Worm (Caenorhabditis elegans): ENCODE data around the gene C39D10.8.
A peak's percentile ranks its signal among the peaks of the same experiment; 100 is the strongest.

The C39D10.8 gene

DNA sequence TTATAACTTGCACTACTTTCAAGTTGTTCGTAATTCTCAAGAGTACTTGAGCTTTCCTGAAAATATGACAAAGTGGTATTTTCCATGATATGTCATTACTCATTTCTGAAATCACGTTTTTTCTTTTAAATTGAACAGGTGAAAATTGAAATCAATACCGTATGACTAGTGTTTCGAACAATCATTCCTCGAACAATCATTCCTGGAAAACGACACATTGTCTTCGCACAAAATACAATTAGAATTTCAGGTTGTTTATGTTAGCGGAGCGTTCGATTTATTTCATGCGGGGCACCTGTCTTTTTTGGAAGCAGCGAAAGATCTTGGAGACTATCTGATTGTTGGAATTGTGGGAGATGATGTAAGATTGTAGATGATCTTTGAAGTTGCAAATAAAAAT lies 5.5 kb upstream of the C39D10.8 start:
- TF ChIP-seq ceh-16 (tag; optimal IDR thresholded peaks at IDR 0.05) (no peak), hmg-11 (tag; optimal IDR thresholded peaks at IDR 0.05) (no peak), ZK546.5 (tag; optimal IDR thresholded peaks at IDR 0.05) (no peak), nhr-12 (tag; optimal IDR thresholded peaks at IDR 0.05) (no peak), eor-1 (tag; optimal IDR thresholded peaks at IDR 0.05) (no peak), sea-2 (GFP tag; optimal IDR thresholded peaks at IDR 0.05) (no peak), tbx-2 (tag; optimal IDR thresholded peaks at IDR 0.05) (no peak), nhr-28 (tag; optimal IDR thresholded peaks at IDR 0.05) (no peak), aly-2 (tag; optimal IDR thresholded peaks at IDR 0.05) (no peak), ama-1 (optimal IDR thresholded peaks at IDR 0.05) (no peak)

ce11 chrX:7883994-7884393 lies 3.2 kb upstream of the C39D10.8 start, which contains the start of gene pcyt-2.2:
pcyt-2.2 (plus strand) TSS chrX:7884294.
- no peak for TF ChIP-seq hmg-11 (tag; optimal IDR thresholded peaks at IDR 0.05)
- no peak for TF ChIP-seq fkh-2 (tag; optimal IDR thresholded peaks at IDR 0.05)
- no peak for TF ChIP-seq nhr-76 (tag; optimal IDR thresholded peaks at IDR 0.05)
- no peak for TF ChIP-seq daf-12 (tag; optimal IDR thresholded peaks at IDR 0.05)
- no peak for TF ChIP-seq ZK546.5 (tag; optimal IDR thresholded peaks at IDR 0.05)
- TF ChIP-seq ceh-9 (tag; optimal IDR thresholded peaks at IDR 0.05), result no peak
- no peak for TF ChIP-seq ceh-16 (tag; optimal IDR thresholded peaks at IDR 0.05)
- TF ChIP-seq fos-1 (tag; optimal IDR thresholded peaks at IDR 0.05), result no peak
- no peak for TF ChIP-seq nhr-237 (tag; optimal IDR thresholded peaks at IDR 0.05)
- no peak for TF ChIP-seq sea-2 (GFP tag; optimal IDR thresholded peaks at IDR 0.05)
- TF ChIP-seq ztf-11 (tag; optimal IDR thresholded peaks at IDR 0.05), result no peak
- no peak for TF ChIP-seq elt-2 (tag; optimal IDR thresholded peaks at IDR 0.05)
- TF ChIP-seq fkh-10 (GFP tag; optimal IDR thresholded peaks at IDR 0.05), result no peak
- TF ChIP-seq ama-1 (optimal IDR thresholded peaks at IDR 0.05), result no peak
- no peak for TF ChIP-seq nhr-25 (tag; optimal IDR thresholded peaks at IDR 0.05)
- TF ChIP-seq ztf-4 (tag; optimal IDR thresholded peaks at IDR 0.05), result no peak
- no peak for TF ChIP-seq lin-39 (tag; optimal IDR thresholded peaks at IDR 0.05)

DNA sequence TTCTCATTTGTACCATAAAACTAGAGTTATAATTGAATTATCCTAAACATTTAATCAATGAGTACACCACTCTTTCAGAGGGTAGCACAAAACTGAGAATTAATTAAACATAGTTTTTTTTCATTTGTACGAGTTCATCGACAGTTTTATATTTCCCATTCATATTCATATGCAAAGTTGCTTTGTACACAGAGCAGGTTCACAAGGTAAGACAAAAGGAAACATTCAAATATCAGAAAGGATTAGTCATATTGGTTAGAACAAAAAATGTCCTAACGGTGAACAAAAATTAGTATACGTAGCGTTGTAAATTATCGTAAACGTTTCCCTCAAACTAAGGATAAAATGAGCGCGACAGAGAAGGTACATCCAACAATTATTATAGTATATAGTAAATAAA lies 559 bp upstream of the C39D10.8 start:
- TF ChIP-seq mdl-1 (tag; optimal IDR thresholded peaks at IDR 0.05) (no peak), tbx-2 (tag; optimal IDR thresholded peaks at IDR 0.05) (no peak), nhr-23 (tag; optimal IDR thresholded peaks at IDR 0.05) (no peak), fkh-2 (tag; optimal IDR thresholded peaks at IDR 0.05) (no peak), nfya-1 (tag; optimal IDR thresholded peaks at IDR 0.05; ENCODE audit: insufficient read depth) (no peak), unc-62 (GFP tag; optimal IDR thresholded peaks at IDR 0.05) (no peak), aly-2 (tag; optimal IDR thresholded peaks at IDR 0.05) (no peak), ZK546.5 (tag; optimal IDR thresholded peaks at IDR 0.05) (no peak), nhr-77 (tag; optimal IDR thresholded peaks at IDR 0.05) (no peak), nhr-237 (tag; optimal IDR thresholded peaks at IDR 0.05) (no peak)

DNA sequence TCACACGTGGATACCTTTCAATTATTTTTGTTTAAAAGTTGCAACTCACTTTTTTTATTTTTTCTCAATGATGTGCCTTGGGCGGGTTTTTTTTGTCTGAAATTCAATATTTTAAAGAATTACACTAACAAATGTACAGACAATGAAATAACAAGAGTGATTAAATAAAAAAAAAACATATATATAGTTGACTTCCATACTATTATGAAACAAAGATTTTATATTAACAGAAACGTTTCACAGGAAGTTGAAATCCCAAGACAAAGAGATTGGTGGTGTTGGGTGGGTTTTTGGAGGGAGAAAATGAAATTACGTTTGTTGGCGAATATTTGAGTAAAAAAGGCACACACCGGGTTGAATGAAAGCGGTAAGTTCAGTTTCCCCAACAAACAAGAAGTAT lies 4.9 kb downstream of the C39D10.8 start, which contains the start of gene cca-1:
cca-1 (minus strand) TSS at position 101 of the 400 bp plus-strand sequence.
- TF ChIP-seq ama-1 (optimal IDR thresholded peaks at IDR 0.05) (no peak), nhr-25 (tag; optimal IDR thresholded peaks at IDR 0.05) (no peak), fkh-2 (tag; optimal IDR thresholded peaks at IDR 0.05) (no peak), fkh-10 (GFP tag; optimal IDR thresholded peaks at IDR 0.05) (no peak), pha-4 (tag; optimal IDR thresholded peaks at IDR 0.05) (no peak), elt-3 (tag; optimal IDR thresholded peaks at IDR 0.05) (no peak), daf-12 (tag; optimal IDR thresholded peaks at IDR 0.05) (no peak), aly-2 (tag; optimal IDR thresholded peaks at IDR 0.05) (no peak), nhr-67 (tag; optimal IDR thresholded peaks at IDR 0.05) (no peak), unc-39 (tag; optimal IDR thresholded peaks at IDR 0.05) (no peak), nhr-76 (tag; optimal IDR thresholded peaks at IDR 0.05) (no peak), ZK546.5 (tag; optimal IDR thresholded peaks at IDR 0.05) (no peak), ceh-82 (tag; optimal IDR thresholded peaks at IDR 0.05) (no peak)

DNA sequence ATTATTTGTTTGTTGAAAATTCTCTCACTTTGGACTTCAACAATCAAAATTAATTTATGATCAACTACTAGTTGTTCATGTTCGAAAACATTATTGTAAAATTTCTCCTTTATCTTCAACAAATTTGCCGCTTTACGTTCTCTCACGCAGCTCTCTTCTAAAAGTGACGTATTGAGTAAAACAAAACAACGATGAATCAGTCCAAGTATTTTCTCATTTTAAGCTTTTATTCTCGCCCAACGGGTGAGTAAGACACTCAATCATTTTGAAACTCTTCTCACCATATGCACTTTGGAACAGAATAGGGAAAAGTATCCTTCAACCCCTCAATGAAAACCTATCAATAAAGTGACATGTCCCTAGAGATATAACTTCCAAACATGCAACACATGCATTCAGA lies 7.4 kb downstream of the C39D10.8 start:
- TF ChIP-seq fkh-2 (tag; optimal IDR thresholded peaks at IDR 0.05) (no peak), lin-39 (tag; optimal IDR thresholded peaks at IDR 0.05) (peak; percentile 22)

DNA sequence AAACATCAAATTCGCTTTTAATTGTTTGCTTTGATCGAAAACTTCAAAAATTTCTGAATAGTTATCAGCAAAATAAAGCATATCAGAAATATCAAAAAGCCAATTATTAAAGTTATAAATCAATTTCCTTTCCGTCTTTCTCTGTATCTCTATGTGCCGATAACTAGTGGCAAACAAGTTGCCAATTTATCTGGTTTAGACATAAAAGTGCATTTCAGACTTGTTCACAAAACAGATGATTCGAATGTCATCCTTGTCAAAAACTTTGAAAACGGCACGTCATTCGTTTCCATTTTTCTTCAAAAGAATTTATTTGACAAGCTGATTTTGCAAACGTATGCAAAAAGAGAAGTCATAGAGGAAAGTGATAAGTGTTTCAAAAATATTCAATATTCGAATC lies 13.4 kb downstream of the C39D10.8 start:
- TF ChIP-seq fkh-10 (GFP tag; optimal IDR thresholded peaks at IDR 0.05) (no peak), unc-62 (GFP tag; optimal IDR thresholded peaks at IDR 0.05) (no peak), unc-39 (tag; optimal IDR thresholded peaks at IDR 0.05) (no peak), elt-1 (tag; optimal IDR thresholded peaks at IDR 0.05) (no peak), jun-1 (tag; optimal IDR thresholded peaks at IDR 0.05) (no peak), elt-3 (tag; optimal IDR thresholded peaks at IDR 0.05) (no peak), zag-1 (tag; optimal IDR thresholded peaks at IDR 0.05) (no peak), snpc-4 (tag; optimal IDR thresholded peaks at IDR 0.05) (no peak), egl-5 (tag; optimal IDR thresholded peaks at IDR 0.05) (no peak)
